Fruit fly (Drosophila melanogaster): Measurements from ENCODE around the gene CG7272.
A peak's percentile ranks its signal among the peaks of the same experiment; 100 is the strongest.

- TF ChIP-seq kay (GFP tag; ENCODE audit: borderline replicate concordance) (peak; percentile 8), bab1 (GFP tag; optimal IDR thresholded peaks at IDR 0.05) (peak; percentile 70), CG7101 (tag; optimal IDR thresholded peaks at IDR 0.05) (no peak), tj (GFP tag; optimal IDR thresholded peaks at IDR 0.05) (no peak), cnc (optimal IDR thresholded peaks at IDR 0.05) (no peak)
Observed at dm6 chr3L:15523806-15524346, 23.1 kb downstream of the CG7272 start, which contains the start of gene CG7945.
